Fruit fly (Drosophila melanogaster) whole organism, prepupa: ENCODE results near the gene SPARC.

ENCODE experiments used
- CG1621 ChIP-seq: fragments of 200-800 bp; sonication (Bioruptor generic); optimal IDR thresholded peaks from 3 replicates; lab custom pipeline; 2018; ENCODE audit warnings: missing biosample characterization, mild to moderate bottlenecking, missing genetic modification characterization
- CG8632 ChIP-seq: fragments of 200-800 bp; sonication (Bioruptor generic); optimal IDR thresholded peaks from 3 replicates; lab custom pipeline; 2016; ENCODE audit warnings: missing biosample characterization, missing genetic modification characterization
- Hr4 ChIP-seq: fragments of 200-800 bp; sonication (Bioruptor generic); optimal IDR thresholded peaks from 3 replicates; lab custom pipeline; 2016; ENCODE audit warnings: missing biosample characterization, missing genetic modification characterization
- Sox14 ChIP-seq: fragments of 200-800 bp; sonication (Bioruptor generic); optimal IDR thresholded peaks from 3 replicates; lab custom pipeline; 2016; ENCODE audit warnings: missing biosample characterization, missing genetic modification characterization
- fd85E ChIP-seq: fragments of 200-800 bp; sonication (Bioruptor generic); optimal IDR thresholded peaks from 3 replicates; lab custom pipeline; 2016; ENCODE audit warnings: missing biosample characterization, missing genetic modification characterization

DNA sequence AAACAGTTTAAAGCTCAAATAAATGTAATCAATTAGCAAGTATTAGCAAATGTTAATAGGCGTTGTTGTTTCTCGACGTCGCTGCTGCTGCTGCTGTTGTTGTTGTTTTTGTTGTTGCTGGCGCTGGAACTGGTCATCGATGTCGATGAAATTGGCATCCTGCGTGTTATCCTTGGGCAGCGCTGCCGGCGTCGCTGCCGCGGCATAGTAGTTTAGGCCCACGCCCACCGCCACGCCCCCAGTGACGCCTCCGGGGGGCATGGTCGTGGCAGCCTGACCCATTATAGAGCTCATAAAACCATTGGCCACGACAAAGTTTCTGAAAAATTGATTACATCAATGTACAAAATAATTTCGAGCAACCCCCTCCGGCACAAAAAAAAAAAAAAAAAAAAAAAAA is 5.1 kb upstream of the SPARC start:
- TF ChIP-seq Hr4 (GFP tag; lab: Kevin White, UChicago) (no peak), CG8632 (GFP tag; lab: Kevin White, UChicago) (no peak), CG1621 (tag; lab: Kevin White, UChicago) (no peak), Sox14 (no peak), fd85E (GFP tag; lab: Kevin White, UChicago) (no peak)
